Worm (Caenorhabditis elegans): ENCODE measurements around the gene srh-27.

srh-27 gene

DNA sequence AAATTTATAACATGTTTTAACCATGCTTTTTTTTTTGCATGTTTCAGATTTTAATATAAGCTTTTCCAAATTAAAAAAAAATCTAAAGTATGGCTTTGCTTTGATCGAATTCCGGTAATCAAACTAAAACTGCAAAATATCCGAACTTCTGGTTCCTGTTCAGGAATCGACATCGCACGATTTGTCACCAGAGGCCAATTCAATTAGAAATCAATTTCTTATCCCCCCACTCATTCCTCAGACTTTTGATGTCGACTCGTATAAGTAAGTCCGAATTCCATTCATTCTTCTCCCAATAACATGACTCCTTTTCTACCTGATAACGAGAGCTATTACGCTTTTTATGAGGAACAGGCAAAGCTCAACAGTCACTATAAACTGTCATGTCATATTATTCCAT is at the start of gene srh-27:
TSS of gene srh-27 (plus strand) at position 301 of the 400 bp plus-strand sequence.
- no peak for TF ChIP-seq lin-11 (tag; optimal IDR thresholded peaks at IDR 0.05)
- no peak for TF ChIP-seq nhr-12 (tag; optimal IDR thresholded peaks at IDR 0.05)
- no peak for TF ChIP-seq nhr-25 (tag; optimal IDR thresholded peaks at IDR 0.05)
- no peak for TF ChIP-seq snpc-4 (tag; optimal IDR thresholded peaks at IDR 0.05)
- TF ChIP-seq gmeb-1 (tag; optimal IDR thresholded peaks at IDR 0.05) = no peak
- TF ChIP-seq nhr-23 (tag; optimal IDR thresholded peaks at IDR 0.05) = no peak
- no peak for TF ChIP-seq C34F6.9 (tag; optimal IDR thresholded peaks at IDR 0.05)
- no peak for TF ChIP-seq lin-13 (GFP tag; optimal IDR thresholded peaks at IDR 0.05)
- no peak for TF ChIP-seq mbf-1 (tag; optimal IDR thresholded peaks at IDR 0.05)
- TF ChIP-seq nhr-77 (tag; optimal IDR thresholded peaks at IDR 0.05) = no peak
- TF ChIP-seq lsy-2 (tag; optimal IDR thresholded peaks at IDR 0.05) = no peak
- TF ChIP-seq sma-9 (GFP tag; optimal IDR thresholded peaks at IDR 0.05) = no peak
- no peak for TF ChIP-seq sma-9 (tag; optimal IDR thresholded peaks at IDR 0.05)
- TF ChIP-seq fos-1 (tag; optimal IDR thresholded peaks at IDR 0.05) = no peak
- TF ChIP-seq zag-1 (tag; optimal IDR thresholded peaks at IDR 0.05) = no peak
- TF ChIP-seq R02D3.7 (tag; optimal IDR thresholded peaks at IDR 0.05) = no peak
- TF ChIP-seq ZK546.5 (tag; optimal IDR thresholded peaks at IDR 0.05) = no peak
- no peak for TF ChIP-seq skn-1 (tag; optimal IDR thresholded peaks at IDR 0.05)
- no peak for TF ChIP-seq sma-3 (GFP tag; optimal IDR thresholded peaks at IDR 0.05)
- TF ChIP-seq nhr-10 (tag; optimal IDR thresholded peaks at IDR 0.05) = no peak

DNA sequence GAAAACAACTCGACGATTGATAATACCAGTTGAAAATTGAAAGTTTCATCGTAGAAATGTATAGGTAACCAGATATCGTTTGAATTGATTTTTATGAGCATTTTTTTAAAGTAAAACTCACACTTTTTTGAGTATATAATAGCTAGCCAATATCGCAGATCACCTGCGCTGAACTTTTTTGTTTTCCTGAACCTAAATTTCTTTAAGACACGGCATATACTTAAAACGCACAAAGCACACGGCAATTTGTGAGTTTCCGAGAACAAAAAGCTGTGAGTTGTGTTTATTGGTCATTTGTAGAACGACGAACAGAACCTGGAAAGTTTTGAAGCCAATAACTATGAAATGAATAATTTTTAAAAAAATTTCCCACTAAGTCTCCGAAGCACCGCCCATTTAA is 46.5 kb upstream of the srh-27 start, which contains the start of gene sre-29:
TSS of gene sre-29 (minus strand) at position 101 of the 400 bp plus-strand sequence.
- no peak for TF ChIP-seq F13H6.1 (tag; optimal IDR thresholded peaks at IDR 0.05)
- no peak for TF ChIP-seq lin-11 (tag; optimal IDR thresholded peaks at IDR 0.05)
- TF ChIP-seq nhr-23 (tag; optimal IDR thresholded peaks at IDR 0.05) = no peak
- TF ChIP-seq Y55F3AM.14 (GFP tag; optimal IDR thresholded peaks at IDR 0.05) = no peak
- TF ChIP-seq crh-2 (tag; optimal IDR thresholded peaks at IDR 0.05) = no peak

ce11 chrII:12406394-12406793 is 41.9 kb upstream of the srh-27 start, which contains the start of gene sre-30:
sre-30 (minus strand) TSS chrII:12406494.
- no peak for TF ChIP-seq peb-1 (tag; optimal IDR thresholded peaks at IDR 0.05)
- no peak for TF ChIP-seq ZK546.5 (tag; optimal IDR thresholded peaks at IDR 0.05)
- no peak for TF ChIP-seq ztf-4 (tag; optimal IDR thresholded peaks at IDR 0.05)
- TF ChIP-seq dmd-4 (tag; optimal IDR thresholded peaks at IDR 0.05) = no peak
- no peak for TF ChIP-seq crh-2 (tag; optimal IDR thresholded peaks at IDR 0.05)
- TF ChIP-seq mbf-1 (tag; optimal IDR thresholded peaks at IDR 0.05) = no peak
- no peak for TF ChIP-seq nhr-12 (tag; optimal IDR thresholded peaks at IDR 0.05)
- no peak for TF ChIP-seq nhr-11 (tag; optimal IDR thresholded peaks at IDR 0.05)
- TF ChIP-seq elt-1 (tag; optimal IDR thresholded peaks at IDR 0.05) = no peak
- no peak for TF ChIP-seq egl-27 (tag; optimal IDR thresholded peaks at IDR 0.05)
- no peak for TF ChIP-seq Y55F3AM.14 (GFP tag; optimal IDR thresholded peaks at IDR 0.05)
- TF ChIP-seq unc-39 (tag; optimal IDR thresholded peaks at IDR 0.05) = no peak
- no peak for TF ChIP-seq lin-11 (tag; optimal IDR thresholded peaks at IDR 0.05)
- TF ChIP-seq nhr-77 (tag; optimal IDR thresholded peaks at IDR 0.05) = no peak
- no peak for TF ChIP-seq zag-1 (tag; optimal IDR thresholded peaks at IDR 0.05)
- TF ChIP-seq mab-5 (tag; optimal IDR thresholded peaks at IDR 0.05) = no peak

- TF ChIP-seq R02D3.7 (tag; optimal IDR thresholded peaks at IDR 0.05) = no peak
- TF ChIP-seq ztf-4 (tag; optimal IDR thresholded peaks at IDR 0.05) = no peak
- TF ChIP-seq unc-39 (tag; optimal IDR thresholded peaks at IDR 0.05) = no peak
- no peak for TF ChIP-seq snpc-4 (tag; optimal IDR thresholded peaks at IDR 0.05)
- TF ChIP-seq unc-55 (GFP tag; optimal IDR thresholded peaks at IDR 0.05) = no peak
- no peak for TF ChIP-seq egl-27 (tag; optimal IDR thresholded peaks at IDR 0.05)
- TF ChIP-seq ztf-11 (tag; optimal IDR thresholded peaks at IDR 0.05) = no peak
- no peak for TF ChIP-seq F13H6.1 (tag; optimal IDR thresholded peaks at IDR 0.05)
Observed at ce11 chrII:12408717-12409116, 39.6 kb upstream of the srh-27 start, which contains the start of gene sre-31. sre-31 (minus strand) TSS chrII:12408817.

- no peak for TF ChIP-seq lsy-2 (tag; optimal IDR thresholded peaks at IDR 0.05)
- no peak for TF ChIP-seq sma-9 (GFP tag; optimal IDR thresholded peaks at IDR 0.05)
- no peak for TF ChIP-seq sma-9 (tag; optimal IDR thresholded peaks at IDR 0.05)
- TF ChIP-seq nhr-23 (tag; optimal IDR thresholded peaks at IDR 0.05) = no peak
- TF ChIP-seq ztf-1 (GFP tag; conservative IDR thresholded peaks at IDR 0.05) = no peak
Observed at ce11 chrII:12410107-12410506, 38.2 kb upstream of the srh-27 start, which contains the start of gene F57G9.3. F57G9.3 (minus strand) TSS chrII:12410207.

All from whole organism, L2 larva.